Fruit fly (Drosophila melanogaster) whole organism: ENCODE data around the gene CAH5.

Source experiments
- CG8478 ChIP-seq: fragments of >200 bp; optimal IDR thresholded peaks from 2 replicates; lab custom pipeline; 2018; ENCODE audit warnings: inconsistent platforms
- Dll ChIP-seq: fragments of >200 bp; optimal IDR thresholded peaks from 2 replicates; lab custom pipeline; 2017
- EcR ChIP-seq, 2 experiments: fragments of >200 bp; optimal IDR thresholded peaks; 2 replicates each; lab custom pipeline; 2017; ENCODE audit warnings: missing biosample characterization in 2 of 2, missing genetic modification characterization in 2 of 2, missing genetic modification reagents in 2 of 2
- pan ChIP-seq: fragments of >200 bp; optimal IDR thresholded peaks from 2 replicates; lab custom pipeline; 2017
- usp ChIP-seq: fragments of >200 bp; optimal IDR thresholded peaks from 2 replicates; lab custom pipeline; 2017; ENCODE audit warnings: missing biosample characterization, missing genetic modification characterization, mixed read lengths

- no peak for TF ChIP-seq usp (GFP tag; lab: Kevin White, UChicago)
- no peak for TF ChIP-seq EcR (GFP tag; optimal IDR thresholded peaks at IDR 0.05; lab: Kevin White, UChicago)
- TF ChIP-seq pan (lab: Kevin White, UChicago) = no peak
- no peak for TF ChIP-seq Dll (lab: Kevin White, UChicago)
- no peak for TF ChIP-seq CG8478 (lab: Kevin White, UChicago)
Observed at dm6 chr3R:31250426-31251034, 11.9 kb upstream of the CAH5 start.
